Fruit fly (Drosophila melanogaster) Kc167 (cell line): ENCODE data around the gene CAH9.

Source experiments
- Myc ChIP-seq: fragments of >200 bp; optimal IDR thresholded peaks from 2 replicates; lab custom pipeline; 2017; ENCODE audit warnings: missing external identifiers
- Sin3A ChIP-seq: fragments of >200 bp; optimal IDR thresholded peaks from 2 replicates; lab custom pipeline; 2018; ENCODE audit warnings: missing external identifiers
- h ChIP-seq: fragments of >200 bp; optimal IDR thresholded peaks from 3 replicates; lab custom pipeline; 2018; ENCODE audit warnings: missing external identifiers
- insv ChIP-seq: fragments of >200 bp; optimal IDR thresholded peaks from 3 replicates; lab custom pipeline; 2018; ENCODE audit warnings: missing external identifiers
- psq ChIP-seq: fragments of >200 bp; optimal IDR thresholded peaks from 2 replicates; lab custom pipeline; 2017; ENCODE audit warnings: missing external identifiers
- ttk ChIP-seq: sonication (Bioruptor generic); optimal IDR thresholded peaks from 2 replicates; lab custom pipeline; 2017; ENCODE audit warnings: missing external identifiers

CAH9 gene

DNA sequence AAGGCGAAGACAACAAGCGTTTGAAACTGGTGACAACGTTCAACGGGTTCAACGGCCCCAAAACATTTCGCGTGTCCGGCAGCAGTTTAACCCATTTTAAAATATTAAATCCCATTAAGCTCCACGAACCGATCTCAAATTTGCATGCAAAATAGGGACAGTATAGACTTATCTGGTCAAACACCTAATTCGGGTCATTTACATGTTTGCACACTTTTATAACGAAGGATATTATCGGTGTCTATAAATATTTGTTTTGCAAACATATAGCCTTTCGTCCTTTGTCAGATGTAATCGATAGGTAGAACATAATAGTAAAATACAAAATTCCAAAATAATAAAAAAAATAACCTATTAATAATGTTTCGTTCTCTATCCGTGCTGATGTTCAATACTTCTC, 44.1 kb downstream of the CAH9 start, which contains the start of gene CG34292:
TSS of gene CG34292 (plus strand) at position 301 of the 400 bp plus-strand sequence.
- TF ChIP-seq h (no peak), psq (lab: Kevin White, UChicago) (no peak), Sin3A (lab: Kevin White, UChicago) (no peak), Myc (lab: Kevin White, UChicago) (no peak), ttk (no peak), insv (lab: Kevin White, UChicago) (no peak)

DNA sequence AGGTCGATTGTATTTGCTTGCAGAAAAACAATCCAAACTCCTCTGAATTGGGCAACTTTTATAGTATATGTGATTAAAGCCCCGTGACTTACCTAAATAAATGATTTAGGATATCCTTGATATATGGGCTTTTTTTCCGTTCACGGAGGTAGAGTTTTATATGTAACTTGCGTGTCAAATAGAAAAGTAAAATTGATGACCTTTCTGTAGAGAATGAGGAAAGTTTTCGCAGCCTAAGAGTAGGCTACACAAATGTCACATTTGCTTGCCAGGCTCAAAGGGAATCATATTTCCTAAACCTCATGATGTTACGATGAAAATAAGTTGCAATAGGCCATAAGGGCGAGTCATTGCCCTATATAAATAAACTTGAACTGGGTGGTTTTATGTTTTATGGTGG, 49.8 kb downstream of the CAH9 start:
- TF ChIP-seq Myc (lab: Kevin White, UChicago) (no peak), insv (lab: Kevin White, UChicago) (no peak), ttk (no peak), h (no peak)
